Worm (Caenorhabditis elegans) whole organism, young adult: ENCODE results near the gene F20E11.17.

Experiments used
- ama-1 ChIP-seq, 3 experiments: fragments of 150-350 bp in 1 of 3; sonication (generic microtip) in 2 of 3; optimal IDR thresholded peaks; 2 replicates each; lab custom pipeline; 2014 to 2018; ENCODE audit warnings: missing biosample characterization in 2 of 3, missing genetic modification characterization in 2 of 3, missing genetic modification reagents in 2 of 3
- aptf-2 ChIP-seq: fragments of 200-800 bp; sonication (Bioruptor generic); conservative IDR thresholded peaks from 2 replicates; pipeline ENCODE4 v1.3.6; 2022; ENCODE audit warnings: missing genetic modification reagents, missing genetic modification characterization, missing compliant biosample characterization

ce11 chrV:17476490-17476889 is 7.4 kb upstream of the F20E11.17 start, which contains the start of gene srbc-61:
- TF ChIP-seq aptf-2 (GFP tag; lab: Robert Waterston, UW) (no peak), ama-1 (optimal IDR thresholded peaks at IDR 0.05; lab: Kevin White, UChicago) (no peak), ama-1 (GFP tag; optimal IDR thresholded peaks at IDR 0.05; lab: Kevin White, UChicago) (no peak)
